Worm (Caenorhabditis elegans) whole organism, L2 larva: ENCODE results near the gene skpo-3.

ENCODE experiments used
- R02D3.7 ChIP-seq: fragments of 150-350 bp; optimal IDR thresholded peaks from 2 replicates; lab custom pipeline; 2014; ENCODE audit warnings: missing biosample characterization, missing genetic modification characterization
- ZK546.5 ChIP-seq: sonication (generic microtip); optimal IDR thresholded peaks from 2 replicates; lab custom pipeline; 2017; ENCODE audit warnings: missing biosample characterization, missing genetic modification characterization
- alr-1 ChIP-seq: fragments of 150-350 bp; optimal IDR thresholded peaks from 2 replicates; lab custom pipeline; 2014; ENCODE audit warnings: missing biosample characterization, missing genetic modification characterization
- ceh-16 ChIP-seq: fragments of 150-350 bp; optimal IDR thresholded peaks from 2 replicates; lab custom pipeline; 2014; ENCODE audit warnings: missing biosample characterization, missing genetic modification characterization
- ceh-82 ChIP-seq: fragments of 150-350 bp; optimal IDR thresholded peaks from 2 replicates; lab custom pipeline; 2014; ENCODE audit warnings: missing biosample characterization, missing genetic modification characterization
- elt-3 ChIP-seq: sonication (generic microtip); optimal IDR thresholded peaks from 2 replicates; lab custom pipeline; 2017; ENCODE audit warnings: missing biosample characterization, missing genetic modification characterization
- fos-1 ChIP-seq: fragments of 150-350 bp; optimal IDR thresholded peaks from 2 replicates; lab custom pipeline; 2014; ENCODE audit warnings: missing biosample characterization, missing genetic modification characterization
- nhr-21 ChIP-seq: fragments of 150-350 bp; optimal IDR thresholded peaks from 2 replicates; lab custom pipeline; 2014; ENCODE audit warnings: missing biosample characterization, missing genetic modification characterization
- nhr-23 ChIP-seq: fragments of 150-350 bp; optimal IDR thresholded peaks from 2 replicates; lab custom pipeline; 2014; ENCODE audit warnings: missing biosample characterization, missing genetic modification reagents, missing genetic modification characterization
- nhr-237 ChIP-seq: fragments of 150-350 bp; optimal IDR thresholded peaks from 2 replicates; lab custom pipeline; 2014; ENCODE audit warnings: missing biosample characterization, missing genetic modification characterization
- sma-3 ChIP-seq: sonication (generic microtip); optimal IDR thresholded peaks from 2 replicates; lab custom pipeline; 2016; ENCODE audit warnings: missing genetic modification reagents, missing genetic modification characterization, missing compliant biosample characterization

- TF ChIP-seq ZK546.5 (no peak), R02D3.7 (no peak), sma-3 (peak; percentile 21), ceh-82 (tag; lab: Kevin White, UChicago) (no peak), ceh-16 (tag; lab: Kevin White, UChicago) (no peak), fos-1 (tag; lab: Kevin White, UChicago) (peak; percentile 40), nhr-23 (tag; lab: Kevin White, UChicago) (no peak), nhr-21 (no peak), nhr-237 (no peak), alr-1 (tag; lab: Kevin White, UChicago) (no peak), elt-3 (tag; lab: Kevin White, UChicago) (no peak)
These were observed 7.4 kb upstream of the skpo-3 start, which contains the start of gene aqp-1 for ce11 chrII:7238248-7238647.
